Fruit fly (Drosophila melanogaster) whole organism, wandering third instar larva: Measurements from ENCODE around the gene CG42322.
A peak's percentile ranks its signal among the peaks of the same experiment; 100 is the strongest.

Experiments used
- CG9705 ChIP-seq: fragments of 200-800 bp; sonication (Bioruptor generic); optimal IDR thresholded peaks from 2 replicates; lab custom pipeline; 2018; ENCODE audit warnings: missing biosample characterization, mild to moderate bottlenecking, missing genetic modification characterization
- Dif ChIP-seq: fragments of 200-275, 200-300 bp; sonication (Bioruptor generic); optimal IDR thresholded peaks from 2 replicates; lab custom pipeline; 2018; ENCODE audit warnings: missing biosample characterization, missing genetic modification characterization; ENCODE audit not compliant: partially characterized antibody
- HLH106 ChIP-seq: fragments of 200-800 bp; optimal IDR thresholded peaks from 3 replicates; lab custom pipeline; 2019; ENCODE audit warnings: missing biosample characterization, mild to moderate bottlenecking, missing genetic modification characterization, moderate library complexity
- Myc ChIP-seq: fragments of >200 bp; optimal IDR thresholded peaks from 2 replicates; lab custom pipeline; 2017
- Rel ChIP-seq, 2 experiments: fragments of 200-800 bp; sonication (Bioruptor generic) in 1 of 2; optimal IDR thresholded peaks; 2 replicates in 1 of 2; 3 replicates in 1 of 2; lab custom pipeline; 2016 to 2019; ENCODE audit warnings: mild to moderate bottlenecking in 2 of 2, missing biosample characterization in 2 of 2, missing genetic modification characterization in 2 of 2, moderate library complexity in 1 of 2
- Sp1 ChIP-seq: fragments of 200-800 bp; sonication (Bioruptor generic); optimal IDR thresholded peaks from 3 replicates; lab custom pipeline; 2019; ENCODE audit warnings: missing biosample characterization, mild to moderate bottlenecking, missing genetic modification characterization, moderate library complexity
- br ChIP-seq: fragments of 200-800 bp; sonication (Bioruptor generic); optimal IDR thresholded peaks from 2 replicates; lab custom pipeline; 2016; ENCODE audit warnings: missing biosample characterization, missing genetic modification characterization
- ey ChIP-seq: fragments of 200-800 bp; sonication (Bioruptor generic); optimal IDR thresholded peaks from 2 replicates; lab custom pipeline; 2016; ENCODE audit warnings: missing biosample characterization, missing genetic modification characterization
- pan ChIP-seq: fragments of >200 bp; optimal IDR thresholded peaks from 2 replicates; lab custom pipeline; 2017
- usp ChIP-seq: fragments of >200 bp; optimal IDR thresholded peaks from 2 replicates; lab custom pipeline; 2017; ENCODE audit warnings: missing biosample characterization, missing genetic modification characterization

dm6 chr3R:20779969-20780368 is 40.1 kb downstream of the CG42322 start:
- TF ChIP-seq Rel (GFP tag; optimal IDR thresholded peaks at IDR 0.05; lab: Kevin White, UChicago): peak; percentile 53
- peak; percentile 58 for TF ChIP-seq Rel (tag; optimal IDR thresholded peaks at IDR 0.05; lab: Kevin White, UChicago)
- TF ChIP-seq br: peak; percentile 36
- peak; percentile 50 for TF ChIP-seq Sp1 (GFP tag; lab: Kevin White, UChicago)
- TF ChIP-seq Dif (GFP tag; lab: Kevin White, UChicago): peak; percentile 70
- TF ChIP-seq HLH106 (tag; lab: Kevin White, UChicago): no peak
- no peak for TF ChIP-seq CG9705 (GFP tag; lab: Kevin White, UChicago)
- no peak for TF ChIP-seq usp (GFP tag; lab: Kevin White, UChicago)
- TF ChIP-seq Myc: no peak
- no peak for TF ChIP-seq pan (lab: Kevin White, UChicago)
- peak; percentile 7 for TF ChIP-seq ey (GFP tag; lab: Kevin White, UChicago)
